Worm (Caenorhabditis elegans) whole organism, L4 larva: ENCODE results near the gene nlp-51.

Source experiments
- aha-1 ChIP-seq: fragments of 150-350 bp; peaks from one replicate; lab custom pipeline; 2014; ENCODE audit warnings: missing biosample characterization, missing genetic modification characterization
- ama-1 ChIP-seq: fragments of 150-350 bp; optimal IDR thresholded peaks from 2 replicates; lab custom pipeline; 2014; ENCODE audit warnings: inconsistent platforms, mixed read lengths
- arid-1 ChIP-seq: fragments of 200-800 bp; sonication (Bioruptor generic); conservative IDR thresholded peaks from 2 replicates; pipeline ENCODE4 v1.3.6; 2022; ENCODE audit warnings: missing genetic modification reagents, missing genetic modification characterization, missing compliant biosample characterization
- ceh-82 ChIP-seq: sonication (generic microtip); optimal IDR thresholded peaks from 2 replicates; lab custom pipeline; 2017; ENCODE audit warnings: missing biosample characterization, missing genetic modification characterization
- egl-27 ChIP-seq: sonication (generic microtip); optimal IDR thresholded peaks from 3 replicates; lab custom pipeline; 2017; ENCODE audit warnings: missing biosample characterization, missing genetic modification reagents, missing genetic modification characterization
- lin-29 ChIP-seq: fragments of 200-800 bp; sonication (Bioruptor generic); IDR thresholded peaks from 2 replicates; pipeline ENCODE4 v1.3.6; 2022; ENCODE audit warnings: missing genetic modification reagents, missing genetic modification characterization, missing compliant biosample characterization
- nhr-111 ChIP-seq: fragments of 200-800 bp; sonication (Bioruptor generic); optimal IDR thresholded peaks from 2 replicates; lab custom pipeline; 2018; ENCODE audit warnings: mild to moderate bottlenecking, missing genetic modification characterization, missing compliant biosample characterization
- nhr-25 ChIP-seq: sonication (generic microtip); optimal IDR thresholded peaks from 2 replicates; lab custom pipeline; 2017; ENCODE audit warnings: missing genetic modification characterization, mild to moderate bottlenecking, missing compliant biosample characterization, antibody characterized with exemption, moderate library complexity, borderline replicate concordance; ENCODE audit not compliant: insufficient read depth
- nhr-41 ChIP-seq: fragments of 200-800 bp; sonication (Bioruptor generic); IDR thresholded peaks from 2 replicates; pipeline ENCODE4 v1.3.6; 2022; ENCODE audit warnings: missing genetic modification reagents, missing genetic modification characterization, missing compliant biosample characterization
- nhr-76 ChIP-seq: fragments of 150-350 bp; optimal IDR thresholded peaks from 2 replicates; lab custom pipeline; 2014; ENCODE audit warnings: missing biosample characterization, missing genetic modification characterization
- nhr-77 ChIP-seq: fragments of 150-350 bp; optimal IDR thresholded peaks from 2 replicates; lab custom pipeline; 2014; ENCODE audit warnings: missing biosample characterization, missing genetic modification characterization
- spr-3 ChIP-seq: fragments of 200-800 bp; sonication (Bioruptor generic); optimal IDR thresholded peaks from 2 replicates; lab custom pipeline; 2018; ENCODE audit warnings: mild to moderate bottlenecking, missing genetic modification characterization, missing compliant biosample characterization
- unc-130 ChIP-seq: sonication (generic microtip); optimal IDR thresholded peaks from 2 replicates; lab custom pipeline; 2016; ENCODE audit warnings: missing genetic modification reagents, missing genetic modification characterization, missing compliant biosample characterization
- zag-1 ChIP-seq: fragments of 150-350 bp; optimal IDR thresholded peaks from 2 replicates; lab custom pipeline; 2014; ENCODE audit warnings: missing biosample characterization, missing genetic modification characterization

ce11 chrII:11337497-11338040 lies 18.1 kb upstream of the nlp-51 start, which contains the start of gene sqt-1:
- TF ChIP-seq nhr-77 (no peak), zag-1 (tag; lab: Kevin White, UChicago) (no peak), lin-29 (GFP tag; lab: Robert Waterston, UW) (no peak), aha-1 (tag; lab: Kevin White, UChicago) (no peak), ama-1 (lab: Kevin White, UChicago) (peak; percentile 20), nhr-111 (GFP tag; lab: Kevin White, UChicago) (no peak), unc-130 (GFP tag; lab: Kevin White, UChicago) (no peak), nhr-41 (no peak), arid-1 (GFP tag; lab: Robert Waterston, UW) (no peak), spr-3 (no peak), nhr-76 (tag; lab: Kevin White, UChicago) (no peak), ceh-82 (tag; lab: Kevin White, UChicago) (no peak), nhr-25 (tag; lab: Kevin White, UChicago) (no peak), egl-27 (tag; lab: Kevin White, UChicago) (no peak)
